Worm (Caenorhabditis elegans) whole organism, L2 larva: ENCODE measurements around the gene str-204.

Experiments used
- elt-3 ChIP-seq: sonication (generic microtip); optimal IDR thresholded peaks from 2 replicates; lab custom pipeline; 2017; ENCODE audit warnings: missing biosample characterization, missing genetic modification characterization
- nhr-25 ChIP-seq: fragments of 150-350 bp; sonication (generic microtip); optimal IDR thresholded peaks from 3 replicates; lab custom pipeline; 2014; ENCODE audit warnings: missing biosample characterization, missing genetic modification characterization
- nhr-77 ChIP-seq: fragments of 150-350 bp; optimal IDR thresholded peaks from 2 replicates; lab custom pipeline; 2014; ENCODE audit warnings: missing biosample characterization, missing genetic modification characterization

- no peak for TF ChIP-seq elt-3
- no peak for TF ChIP-seq nhr-77
- TF ChIP-seq nhr-25 (tag; lab: Kevin White, UChicago) = no peak
These were observed 34.1 kb downstream of the str-204 start, which contains the start of gene F09G2.8 for ce11 chrV:7193562-7193961.
